Fruit fly (Drosophila melanogaster) S2 (cell line): ENCODE measurements around the gene COX5BL.

Source experiments
- CG8478 ChIP-seq: fragments of >200 bp; optimal IDR thresholded peaks from 2 replicates; lab custom pipeline; 2018
- CTCF ChIP-seq, 2 experiments: fragments of >200 bp; optimal IDR thresholded peaks; 2 replicates each; lab custom pipeline; 2018

DNA sequence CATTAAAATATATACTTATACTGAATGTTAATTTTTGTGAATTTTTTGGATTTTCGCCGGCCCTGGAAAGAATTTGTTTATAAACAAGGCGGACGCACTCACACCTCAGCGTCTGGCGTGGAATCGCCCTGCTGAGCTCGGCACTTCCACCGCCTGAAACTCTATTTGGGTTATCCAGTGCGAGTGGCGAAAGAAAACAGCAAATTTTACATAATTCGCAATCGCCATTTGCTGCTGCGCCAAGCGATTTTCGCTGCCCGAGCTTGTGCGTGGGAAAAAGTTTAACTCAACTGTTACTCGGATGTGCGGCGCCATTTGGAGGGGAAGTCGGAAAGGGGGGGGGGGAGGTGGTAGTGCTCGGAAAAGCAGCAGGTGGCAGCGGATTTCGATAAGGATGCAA lies 26.3 kb upstream of the COX5BL start:
- no peak for TF ChIP-seq CTCF (optimal IDR thresholded peaks at IDR 0.05; lab: Kevin White, UChicago)
- no peak for TF ChIP-seq CG8478 (lab: Kevin White, UChicago)
